Worm (Caenorhabditis elegans) whole organism, late embryonic: ENCODE data around the gene Y39A1A.18.

ENCODE experiments used
- F13H6.1 ChIP-seq: sonication (generic microtip); optimal IDR thresholded peaks from 2 replicates; lab custom pipeline; 2016; ENCODE audit warnings: missing genetic modification characterization, missing compliant biosample characterization
- elt-4 ChIP-seq: sonication (generic microtip); optimal IDR thresholded peaks from 2 replicates; lab custom pipeline; 2016; ENCODE audit warnings: missing genetic modification characterization, missing compliant biosample characterization
- npax-4 ChIP-seq: sonication (generic microtip); optimal IDR thresholded peaks from 2 replicates; lab custom pipeline; 2016; ENCODE audit warnings: missing genetic modification characterization, missing compliant biosample characterization
- pha-4 ChIP-seq: fragments of 150-350 bp; optimal IDR thresholded peaks from 2 replicates; lab custom pipeline; 2018; ENCODE audit warnings: missing biosample characterization, missing genetic modification reagents, missing genetic modification characterization
- unc-86 ChIP-seq: sonication (generic microtip); optimal IDR thresholded peaks from 2 replicates; lab custom pipeline; 2016; ENCODE audit warnings: missing genetic modification characterization, missing compliant biosample characterization

- TF ChIP-seq unc-86 (tag; lab: Kevin White, UChicago), result no peak
- no peak for TF ChIP-seq pha-4 (tag; lab: Kevin White, UChicago)
- TF ChIP-seq elt-4 (tag; lab: Kevin White, UChicago), result no peak
- TF ChIP-seq F13H6.1 (tag; lab: Kevin White, UChicago), result no peak
- TF ChIP-seq npax-4 (tag; lab: Kevin White, UChicago), result no peak
Measured at ce11 chrIII:10738081-10738480, 43.8 kb upstream of the Y39A1A.18 start.
